Fruit fly (Drosophila melanogaster) whole organism, embryonic: ENCODE results near the gene Sems.

ENCODE experiments used
- Atf-2 ChIP-seq: fragments of 200-800 bp; sonication (Bioruptor generic); optimal IDR thresholded peaks from 2 replicates; lab custom pipeline; 2016; ENCODE audit warnings: missing biosample characterization, missing genetic modification characterization
- Bdp1 ChIP-seq: fragments of 200-800 bp; sonication (Bioruptor generic); optimal IDR thresholded peaks from 3 replicates; lab custom pipeline; 2016; ENCODE audit warnings: missing biosample characterization, missing genetic modification characterization
- CG10209 ChIP-seq: fragments of 200-800 bp; sonication (Bioruptor generic); optimal IDR thresholded peaks from 3 replicates; lab custom pipeline; 2017; ENCODE audit warnings: missing biosample characterization, mild to moderate bottlenecking, missing genetic modification characterization, missing genetic modification reagents
- CG10267 ChIP-seq: fragments of 200-800 bp; sonication (Bioruptor generic); optimal IDR thresholded peaks from 2 replicates; lab custom pipeline; 2018; ENCODE audit warnings: missing biosample characterization, mild to moderate bottlenecking, missing genetic modification characterization, moderate library complexity
- CG11085 ChIP-seq: fragments of 200-800 bp; sonication (Bioruptor generic); IDR thresholded peaks from 2 replicates; pipeline ENCODE4 v1.3.6; 2022; ENCODE audit warnings: missing biosample characterization, missing genetic modification characterization
- CG12769 ChIP-seq: fragments of 200-800 bp; sonication (Bioruptor generic); optimal IDR thresholded peaks from 2 replicates; lab custom pipeline; 2019; ENCODE audit warnings: missing biosample characterization, mild to moderate bottlenecking, missing genetic modification characterization, moderate library complexity
- CG1603 ChIP-seq: fragments of 200-800 bp; sonication (Bioruptor generic); optimal IDR thresholded peaks from 2 replicates; lab custom pipeline; 2019; ENCODE audit warnings: missing biosample characterization, mild to moderate bottlenecking, missing genetic modification characterization, moderate library complexity
- CG17359 ChIP-seq: fragments of 200-800 bp; sonication (Bioruptor generic); optimal IDR thresholded peaks from 3 replicates; lab custom pipeline; 2018; ENCODE audit warnings: missing biosample characterization, mild to moderate bottlenecking, missing genetic modification characterization, moderate library complexity
- CG1832 ChIP-seq: fragments of 200-800 bp; sonication (Bioruptor generic); optimal IDR thresholded peaks from 2 replicates; lab custom pipeline; 2017; ENCODE audit warnings: missing biosample characterization, mild to moderate bottlenecking, missing genetic modification characterization, inconsistent platforms
- CG2889 ChIP-seq: fragments of 200-800 bp; sonication (Bioruptor generic); IDR thresholded peaks from 3 replicates; pipeline ENCODE4 v1.3.6; 2022; ENCODE audit warnings: missing biosample characterization, missing genetic modification characterization
- CG3281 ChIP-seq: fragments of 200-800 bp; sonication (Bioruptor generic); optimal IDR thresholded peaks from 3 replicates; lab custom pipeline; 2017; ENCODE audit warnings: missing biosample characterization, mild to moderate bottlenecking, missing genetic modification characterization
- CG3838 ChIP-seq: fragments of 200-800 bp; sonication (Bioruptor generic); optimal IDR thresholded peaks from 3 replicates; lab custom pipeline; 2016; ENCODE audit warnings: missing biosample characterization, missing genetic modification characterization
- CG5180 ChIP-seq: fragments of 200-800 bp; sonication (Bioruptor generic); optimal IDR thresholded peaks from 3 replicates; lab custom pipeline; 2017; ENCODE audit warnings: missing biosample characterization, missing genetic modification characterization, mild to moderate bottlenecking, moderate library complexity, missing genetic modification reagents
- CG5953 ChIP-seq: fragments of 200-800 bp; sonication (Bioruptor generic); IDR thresholded peaks from 2 replicates; pipeline ENCODE4 v1.3.6; 2022; ENCODE audit warnings: missing biosample characterization, missing genetic modification characterization
- CG6254 ChIP-seq: fragments of 200-800 bp; sonication (Bioruptor generic); optimal IDR thresholded peaks from 3 replicates; lab custom pipeline; 2017; ENCODE audit warnings: mild to moderate bottlenecking, missing biosample characterization, missing genetic modification reagents, missing genetic modification characterization
- CG7271 ChIP-seq: fragments of 200-800 bp; sonication (Bioruptor generic); optimal IDR thresholded peaks from 2 replicates; lab custom pipeline; 2018; ENCODE audit warnings: missing biosample characterization, mild to moderate bottlenecking, missing genetic modification characterization, moderate library complexity
- CG7372 ChIP-seq: fragments of 200-800 bp; sonication (Bioruptor generic); IDR thresholded peaks from 2 replicates; pipeline ENCODE4 v1.3.6; 2022; ENCODE audit warnings: missing biosample characterization, missing genetic modification characterization
- CG7786 ChIP-seq: fragments of 200-800 bp; sonication (Bioruptor generic); optimal IDR thresholded peaks from 2 replicates; lab custom pipeline; 2016; ENCODE audit warnings: missing biosample characterization, missing genetic modification characterization
- CG7987 ChIP-seq: fragments of 200-800 bp; sonication (Bioruptor generic); optimal IDR thresholded peaks from 2 replicates; lab custom pipeline; 2018; ENCODE audit warnings: missing biosample characterization, mild to moderate bottlenecking, missing genetic modification characterization, moderate library complexity
- Dek ChIP-seq: fragments of 200-800 bp; sonication (Bioruptor generic); optimal IDR thresholded peaks from 3 replicates; lab custom pipeline; 2019; ENCODE audit warnings: missing biosample characterization, mild to moderate bottlenecking, missing genetic modification characterization, moderate library complexity
- Dfd ChIP-seq, 2 experiments: fragments of >200 bp; optimal IDR thresholded peaks; 2 replicates each; lab custom pipeline; 2017; ENCODE audit warnings: missing biosample characterization in 2 of 2, missing genetic modification characterization in 2 of 2
- Dll ChIP-seq: fragments of 200-800 bp; sonication (Bioruptor generic); IDR thresholded peaks from 4 replicates; pipeline ENCODE4 v1.3.6; 2022; ENCODE audit warnings: missing biosample characterization, missing genetic modification characterization; ENCODE audit not compliant: partially characterized antibody
- Dref ChIP-seq: fragments of 200-800 bp; sonication (Bioruptor generic); IDR thresholded peaks from 2 replicates; pipeline ENCODE4 v1.3.6; 2022; ENCODE audit warnings: missing biosample characterization, missing genetic modification characterization
- Elba2 ChIP-seq: fragments of 200-800 bp; sonication (Bioruptor generic); optimal IDR thresholded peaks from 3 replicates; lab custom pipeline; 2016; ENCODE audit warnings: missing biosample characterization, missing genetic modification characterization
- Ets65A ChIP-seq: fragments of 200-800 bp; sonication (Bioruptor generic); peaks from one replicate; lab custom pipeline; 2016; ENCODE audit warnings: missing biosample characterization, missing genetic modification characterization
- HLHmδ ChIP-seq: fragments of 200-800 bp; sonication (Bioruptor generic); optimal IDR thresholded peaks from 2 replicates; lab custom pipeline; 2018; ENCODE audit warnings: missing biosample characterization, mild to moderate bottlenecking, missing genetic modification characterization, moderate library complexity
- HmgD ChIP-seq: fragments of 200-800 bp; sonication (Bioruptor generic); optimal IDR thresholded peaks from 3 replicates; lab custom pipeline; 2016; ENCODE audit warnings: missing biosample characterization, missing genetic modification characterization
- HmgZ ChIP-seq: fragments of 200-800 bp; sonication (Bioruptor generic); optimal IDR thresholded peaks from 2 replicates; lab custom pipeline; 2018; ENCODE audit warnings: missing biosample characterization, mild to moderate bottlenecking, missing genetic modification characterization
- Mes4 ChIP-seq: fragments of 200-800 bp; sonication (Bioruptor generic); optimal IDR thresholded peaks from 2 replicates; lab custom pipeline; 2016; ENCODE audit warnings: missing biosample characterization, missing genetic modification characterization
- Oaz ChIP-seq: fragments of 200-800 bp; sonication (Bioruptor generic); IDR thresholded peaks from 2 replicates; pipeline ENCODE4 v1.3.6; 2022; ENCODE audit warnings: missing biosample characterization, missing genetic modification characterization
- Opbp ChIP-seq: fragments of 200-800 bp; sonication (Bioruptor generic); IDR thresholded peaks from 3 replicates; pipeline ENCODE4 v1.3.6; 2022; ENCODE audit warnings: missing biosample characterization, missing genetic modification characterization; ENCODE audit not compliant: partially characterized antibody
- Sox100B ChIP-seq: fragments of 200-800 bp; sonication (Bioruptor generic); optimal IDR thresholded peaks from 3 replicates; lab custom pipeline; 2018; ENCODE audit warnings: missing biosample characterization, mild to moderate bottlenecking, missing genetic modification characterization
- Stat92E ChIP-seq, 3 experiments: fragments of >200 bp in 2 of 3; fragments of 200-800 bp in 1 of 3; sonication (Bioruptor generic) in 1 of 3; optimal IDR thresholded peaks; 2 replicates each; lab custom pipeline; 2017 to 2019; ENCODE audit warnings: missing biosample characterization in 3 of 3, missing genetic modification characterization in 3 of 3, mild to moderate bottlenecking in 1 of 3, moderate library complexity in 1 of 3
- al ChIP-seq: fragments of 200-800 bp; sonication (Bioruptor generic); IDR thresholded peaks from 2 replicates; pipeline ENCODE4 v1.3.6; 2022; ENCODE audit warnings: missing biosample characterization, missing genetic modification characterization
- disco-r ChIP-seq: fragments of 200-800 bp; sonication (Bioruptor generic); optimal IDR thresholded peaks from 2 replicates; lab custom pipeline; 2016; ENCODE audit warnings: missing biosample characterization, missing genetic modification characterization
- dm ChIP-seq: fragments of 200-800 bp; sonication (Bioruptor generic); optimal IDR thresholded peaks from 3 replicates; lab custom pipeline; 2016; ENCODE audit warnings: missing biosample characterization, missing genetic modification characterization
- en ChIP-seq: fragments of 200-800 bp; sonication (Bioruptor generic); optimal IDR thresholded peaks from 2 replicates; lab custom pipeline; 2016; ENCODE audit warnings: missing biosample characterization, missing genetic modification characterization
- eve ChIP-seq, 2 experiments: fragments of >200 bp; optimal IDR thresholded peaks; 2 replicates each; lab custom pipeline; 2017; ENCODE audit warnings: missing biosample characterization in 2 of 2, missing genetic modification characterization in 2 of 2
- exex ChIP-seq: fragments of 200-800 bp; sonication (Bioruptor generic); optimal IDR thresholded peaks from 4 replicates; lab custom pipeline; 2018; ENCODE audit warnings: missing biosample characterization, mild to moderate bottlenecking, missing genetic modification characterization, moderate library complexity
- eyg ChIP-seq: fragments of 200-800 bp; sonication (Bioruptor generic); optimal IDR thresholded peaks from 3 replicates; lab custom pipeline; 2016; ENCODE audit warnings: missing biosample characterization, missing genetic modification characterization
- fd64A ChIP-seq: fragments of 200-800 bp; sonication (Bioruptor generic); optimal IDR thresholded peaks from 3 replicates; lab custom pipeline; 2018; ENCODE audit warnings: missing biosample characterization, mild to moderate bottlenecking, missing genetic modification characterization
- ftz-f1 ChIP-seq: fragments of 200-800 bp; sonication (Bioruptor generic); optimal IDR thresholded peaks from 2 replicates; lab custom pipeline; 2016; ENCODE audit warnings: missing biosample characterization, missing genetic modification characterization
- hbn ChIP-seq: fragments of 200-800 bp; sonication (Bioruptor generic); IDR thresholded peaks from 2 replicates; pipeline ENCODE4 v1.3.6; 2022; ENCODE audit warnings: missing biosample characterization, missing genetic modification characterization; ENCODE audit not compliant: partially characterized antibody
- hkb ChIP-seq, 2 experiments: fragments of 200-800 bp in 1 of 2; fragments of >200 bp in 1 of 2; sonication (Bioruptor generic) in 1 of 2; IDR thresholded peaks in 1 of 2; optimal IDR thresholded peaks in 1 of 2; 2 replicates each; pipeline versions ENCODE4 v1.3.6 to Lab custom; 2017 to 2022; ENCODE audit warnings: missing biosample characterization in 1 of 2, missing genetic modification characterization in 1 of 2
- jing ChIP-seq: fragments of 200-800 bp; sonication (Bioruptor generic); optimal IDR thresholded peaks from 2 replicates; lab custom pipeline; 2018; ENCODE audit warnings: missing biosample characterization, mild to moderate bottlenecking, missing genetic modification characterization
- sisA ChIP-seq: fragments of 200-800 bp; sonication (Bioruptor generic); IDR thresholded peaks from 2 replicates; pipeline ENCODE4 v1.3.6; 2022; ENCODE audit warnings: missing biosample characterization, missing genetic modification characterization
- sqz ChIP-seq: fragments of 200-800 bp; sonication (Bioruptor generic); optimal IDR thresholded peaks from 3 replicates; lab custom pipeline; 2018; ENCODE audit warnings: missing biosample characterization, mild to moderate bottlenecking, missing genetic modification characterization
- trh ChIP-seq: fragments of 200-800 bp; sonication (Bioruptor generic); optimal IDR thresholded peaks from 2 replicates; lab custom pipeline; 2016; ENCODE audit warnings: missing biosample characterization, missing genetic modification characterization
- vvl ChIP-seq: fragments of 200-800 bp; sonication (Bioruptor generic); IDR thresholded peaks from 2 replicates; pipeline ENCODE4 v1.3.6; 2022; ENCODE audit warnings: missing biosample characterization, missing genetic modification characterization

The Sems gene

DNA sequence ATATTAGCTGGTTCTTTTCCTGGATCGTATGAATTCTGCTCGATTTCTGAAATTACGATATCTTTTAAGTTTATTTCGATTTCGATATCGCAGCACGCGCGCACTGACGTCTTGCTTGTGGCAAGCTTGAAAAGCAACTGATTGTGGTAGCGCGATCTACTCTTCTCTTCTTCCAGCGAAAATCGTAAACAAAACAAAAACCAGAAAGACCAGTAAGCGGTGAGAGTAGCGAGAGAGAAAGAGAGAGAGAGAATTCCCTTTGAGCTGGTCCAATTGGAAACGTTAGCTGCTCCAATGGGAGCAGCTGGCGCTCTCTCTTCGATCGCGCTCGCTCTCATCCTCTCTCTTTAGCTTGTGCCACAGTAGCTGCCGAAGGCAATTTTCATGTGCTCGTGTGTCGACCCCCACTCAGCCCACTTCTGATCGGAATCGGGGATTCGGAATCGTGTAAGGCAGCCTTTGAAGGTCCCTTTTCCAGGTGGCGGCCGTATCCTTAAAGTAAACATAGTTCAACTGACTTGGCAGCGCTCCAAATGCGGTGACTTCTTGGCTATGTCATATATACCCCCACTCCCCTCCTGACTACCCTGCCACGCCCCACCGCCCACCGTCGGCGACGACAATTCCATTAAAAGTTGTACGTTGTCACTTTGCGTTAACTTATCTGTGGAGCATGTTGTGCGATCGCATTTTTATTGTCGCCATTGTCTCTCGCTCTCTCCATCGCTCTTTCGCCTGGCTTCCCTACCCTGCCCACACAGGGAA lies 7.0 kb downstream of the Sems start, which contains the start of gene fng (continued):
- TF ChIP-seq CG5180 (GFP tag; lab: Kevin White, UChicago), result no peak
- TF ChIP-seq fd64A (GFP tag; lab: Kevin White, UChicago), result no peak
- peak; percentile 19; the same call in 1 of the 3 replicates for TF ChIP-seq Opbp (GFP tag; lab: Robert Waterston, UW)
- 0 out of 2 replicates have a peak, but pooled peaks have one; percentile 8 for TF ChIP-seq al (GFP tag; lab: Robert Waterston, UW)
- no peak; the same call in 1 of the 2 replicates for TF ChIP-seq CG7372 (GFP tag; lab: Robert Waterston, UW)
- no peak for TF ChIP-seq disco-r (GFP tag; lab: Kevin White, UChicago)
- TF ChIP-seq CG6254 (GFP tag; lab: Kevin White, UChicago), result no peak
- TF ChIP-seq sqz (GFP tag; lab: Kevin White, UChicago), result no peak
- TF ChIP-seq sisA (GFP tag; lab: Robert Waterston, UW), result no peak
- TF ChIP-seq CG7786 (GFP tag; lab: Kevin White, UChicago), result no peak
- TF ChIP-seq Dek, result no peak
- no peak for TF ChIP-seq Sox100B (GFP tag; lab: Kevin White, UChicago)
- TF ChIP-seq Elba2 (GFP tag; lab: Kevin White, UChicago), result peak; percentile 47
- TF ChIP-seq vvl, result no peak; the same call in 1 of the 2 replicates
- no peak for TF ChIP-seq HmgD
- TF ChIP-seq CG12769, result peak; percentile 43
- TF ChIP-seq Ets65A, result no peak
- no peak for TF ChIP-seq CG7271 (tag; lab: Kevin White, UChicago)
- TF ChIP-seq CG10209 (GFP tag; lab: Kevin White, UChicago), result no peak
- no peak for TF ChIP-seq CG2889 (GFP tag; lab: Robert Waterston, UW)
- TF ChIP-seq HLHmδ, result no peak
- no peak for TF ChIP-seq CG7987 (GFP tag; lab: Kevin White, UChicago)
- no peak for TF ChIP-seq Atf-2 (GFP tag; lab: Kevin White, UChicago)
- TF ChIP-seq en (GFP tag; lab: Kevin White, UChicago), result no peak
- no peak for TF ChIP-seq CG3838 (GFP tag; lab: Kevin White, UChicago)
- TF ChIP-seq CG10267 (tag; lab: Kevin White, UChicago), result no peak
- no peak for TF ChIP-seq eve (GFP tag; optimal IDR thresholded peaks at IDR 0.05; lab: Kevin White, UChicago)
- TF ChIP-seq dm (GFP tag; lab: Kevin White, UChicago), result no peak
- no peak for TF ChIP-seq CG17359 (tag; lab: Kevin White, UChicago)
- TF ChIP-seq CG1832, result no peak
- no peak for TF ChIP-seq eyg (GFP tag; lab: Kevin White, UChicago)
- no peak for TF ChIP-seq exex (tag; lab: Kevin White, UChicago)
- TF ChIP-seq Oaz, result no peak
- peak; percentile 67; the same call in 2 of the 4 replicates for TF ChIP-seq Dll (GFP tag; lab: Robert Waterston, UW)
- no peak for TF ChIP-seq Dfd (GFP tag; optimal IDR thresholded peaks at IDR 0.05; lab: Kevin White, UChicago)
- TF ChIP-seq CG3281 (GFP tag; lab: Kevin White, UChicago), result no peak
- TF ChIP-seq jing (GFP tag; lab: Kevin White, UChicago), result no peak
- TF ChIP-seq CG5953 (GFP tag; lab: Robert Waterston, UW), result no peak
- TF ChIP-seq CG1603 (tag; lab: Kevin White, UChicago), result no peak
- no peak for TF ChIP-seq hkb (optimal IDR thresholded peaks at IDR 0.05; lab: Kevin White, UChicago)
- TF ChIP-seq hkb (GFP tag; IDR thresholded peaks at IDR 0.05; lab: Robert Waterston, UW), result no peak
- TF ChIP-seq Mes4, result no peak
- no peak for TF ChIP-seq Dref (GFP tag; lab: Robert Waterston, UW)
- no peak for TF ChIP-seq CG11085 (GFP tag; lab: Robert Waterston, UW)
- TF ChIP-seq Stat92E (GFP tag; optimal IDR thresholded peaks at IDR 0.05; lab: Kevin White, UChicago), result peak in 1 of 3 experiments; percentile 30
- TF ChIP-seq HmgZ (tag; lab: Kevin White, UChicago), result no peak
- no peak for TF ChIP-seq trh
- TF ChIP-seq hbn (GFP tag; lab: Robert Waterston, UW), result peak; percentile 50; the same call in 1 of the 2 replicates
- TF ChIP-seq Bdp1 (GFP tag; lab: Kevin White, UChicago), result no peak
- TF ChIP-seq ftz-f1 (GFP tag; lab: Kevin White, UChicago), result no peak
